Fruit fly (Drosophila melanogaster): ENCODE results near the gene CG12091.

dm6 chr3L:1553193-1553592 is 16.6 kb upstream of the CG12091 start, which contains the start of gene Pcyt2:
- TF ChIP-seq Hr83 (GFP tag; optimal IDR thresholded peaks at IDR 0.05; ENCODE audit: poor library complexity, severe bottlenecking) (no peak), tai (GFP tag; optimal IDR thresholded peaks at IDR 0.05) (no peak), jim (GFP tag; optimal IDR thresholded peaks at IDR 0.05) (no peak), pan (optimal IDR thresholded peaks at IDR 0.05) (no peak), brk (GFP tag; optimal IDR thresholded peaks at IDR 0.05) (no peak), psq (GFP tag; optimal IDR thresholded peaks at IDR 0.05) (no peak), Abd-B (GFP tag; optimal IDR thresholded peaks at IDR 0.05) (no peak)
